Fruit fly (Drosophila melanogaster) whole organism, adult: Measurements from ENCODE around the gene Snup.

Source experiments
- CG11617 ChIP-seq: fragments of 200-800 bp; sonication (Bioruptor generic); optimal IDR thresholded peaks from 2 replicates; lab custom pipeline; 2017; ENCODE audit warnings: mild to moderate bottlenecking, missing biosample characterization, missing genetic modification reagents, missing genetic modification characterization
- CG12768 ChIP-seq: fragments of 200-800 bp; sonication (Bioruptor generic); optimal IDR thresholded peaks from 2 replicates; lab custom pipeline; 2017; ENCODE audit warnings: missing biosample characterization, missing genetic modification characterization, mild to moderate bottlenecking, moderate library complexity, missing genetic modification reagents
- CG1620 ChIP-seq: fragments of 200-800 bp; sonication (Bioruptor generic); optimal IDR thresholded peaks from 2 replicates; lab custom pipeline; 2016; ENCODE audit warnings: missing biosample characterization, missing genetic modification characterization
- CG5204 ChIP-seq: fragments of 200-800 bp; sonication (Bioruptor generic); optimal IDR thresholded peaks from 2 replicates; lab custom pipeline; 2016; ENCODE audit warnings: missing biosample characterization, missing genetic modification characterization
- CG7045 ChIP-seq: fragments of 200-800 bp; sonication (Bioruptor generic); optimal IDR thresholded peaks from 2 replicates; lab custom pipeline; 2017; ENCODE audit warnings: missing biosample characterization, mild to moderate bottlenecking, missing genetic modification characterization
- CG7101 ChIP-seq: fragments of 200-800 bp; sonication (Bioruptor generic); optimal IDR thresholded peaks from 2 replicates; lab custom pipeline; 2018; ENCODE audit warnings: missing biosample characterization, mild to moderate bottlenecking, missing genetic modification characterization, moderate library complexity
- Clk ChIP-seq: fragments of 200-800 bp; sonication (Bioruptor generic); optimal IDR thresholded peaks from 2 replicates; lab custom pipeline; 2017; ENCODE audit warnings: missing biosample characterization, missing genetic modification characterization
- Mnt ChIP-seq: fragments of 200-800 bp; sonication (Bioruptor generic); optimal IDR thresholded peaks from 2 replicates; lab custom pipeline; 2016; ENCODE audit warnings: missing biosample characterization, mild to moderate bottlenecking, missing genetic modification characterization
- cnc ChIP-seq, 2 experiments: fragments of >200 bp; optimal IDR thresholded peaks; 2 replicates each; lab custom pipeline; 2017
- kay ChIP-seq: fragments of 200-800 bp; sonication (Bioruptor generic); peaks from one replicate; lab custom pipeline; 2016; ENCODE audit warnings: missing biosample characterization, missing genetic modification characterization, borderline replicate concordance
- ovo ChIP-seq: fragments of 200-800 bp; sonication (Bioruptor generic); optimal IDR thresholded peaks from 2 replicates; lab custom pipeline; 2016; ENCODE audit warnings: missing biosample characterization, missing genetic modification characterization
- pad ChIP-seq: fragments of 200-800 bp; sonication (Bioruptor generic); optimal IDR thresholded peaks from 3 replicates; lab custom pipeline; 2017; ENCODE audit warnings: missing biosample characterization, missing genetic modification characterization, mild to moderate bottlenecking, moderate library complexity, missing genetic modification reagents
- toe ChIP-seq: fragments of 200-800 bp; sonication (Bioruptor generic); optimal IDR thresholded peaks from 2 replicates; lab custom pipeline; 2016; ENCODE audit warnings: missing biosample characterization, missing genetic modification characterization

DNA sequence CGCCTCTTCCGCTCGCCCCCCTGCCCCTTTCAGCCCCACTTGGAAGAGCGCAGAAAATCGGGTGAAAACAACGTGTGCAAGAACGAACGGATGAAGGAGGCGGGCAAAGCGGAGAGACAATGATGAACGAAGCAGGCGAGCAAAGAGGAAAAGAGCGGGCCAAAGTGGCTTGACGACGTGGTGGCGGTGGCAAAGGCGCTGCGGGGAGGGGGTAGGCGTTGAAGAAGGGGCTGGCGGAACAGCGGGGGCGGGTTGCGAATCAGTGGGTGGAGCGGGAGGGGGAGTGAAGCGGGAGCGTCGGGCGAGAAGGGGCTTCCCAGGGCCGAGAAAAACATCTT, 19.2 kb upstream of the Snup start:
- TF ChIP-seq CG5204 (no peak), ovo (GFP tag; lab: Kevin White, UChicago) (no peak), Mnt (peak; percentile 8), CG7101 (tag; lab: Kevin White, UChicago) (no peak), CG1620 (no peak), toe (GFP tag; lab: Kevin White, UChicago) (no peak), CG12768 (GFP tag; lab: Kevin White, UChicago) (no peak), CG11617 (GFP tag; lab: Kevin White, UChicago) (no peak), Clk (GFP tag; lab: Kevin White, UChicago) (no peak), pad (GFP tag; lab: Kevin White, UChicago) (no peak), cnc (optimal IDR thresholded peaks at IDR 0.05; lab: Kevin White, UChicago) (no peak), CG7045 (GFP tag; lab: Kevin White, UChicago) (no peak), kay (GFP tag; lab: Kevin White, UChicago) (no peak)
